Fruit fly (Drosophila melanogaster) whole organism, embryonic: ENCODE data around the gene Ripalpha.
A peak's percentile ranks its signal among the peaks of the same experiment; 100 is the strongest.

Experiments
- CG1233 ChIP-seq: fragments of 200-800 bp; sonication (Bioruptor generic); optimal IDR thresholded peaks from 4 replicates; lab custom pipeline; 2018; ENCODE audit warnings: missing biosample characterization, mild to moderate bottlenecking, missing genetic modification characterization
- CG14860 ChIP-seq: fragments of 200-800 bp; sonication (Bioruptor generic); IDR thresholded peaks from 3 replicates; pipeline ENCODE4 v1.3.6; 2022; ENCODE audit warnings: missing biosample characterization, missing genetic modification characterization; ENCODE audit not compliant: partially characterized antibody
- CG15073 ChIP-seq: fragments of 200-800 bp; sonication (Bioruptor generic); optimal IDR thresholded peaks from 2 replicates; lab custom pipeline; 2016; ENCODE audit warnings: missing biosample characterization, missing genetic modification characterization
- CG16813 ChIP-seq: fragments of 200-800 bp; sonication (Bioruptor generic); IDR thresholded peaks from 3 replicates; pipeline ENCODE4 v1.3.6; 2022; ENCODE audit warnings: missing biosample characterization, missing genetic modification characterization; ENCODE audit not compliant: partially characterized antibody
- CG2116 ChIP-seq: fragments of 200-800 bp; sonication (Bioruptor generic); optimal IDR thresholded peaks from 3 replicates; lab custom pipeline; 2018; ENCODE audit warnings: missing biosample characterization, mild to moderate bottlenecking, missing genetic modification characterization
- CG30431 ChIP-seq: fragments of 200-800 bp; sonication (Bioruptor generic); optimal IDR thresholded peaks from 2 replicates; lab custom pipeline; 2017; ENCODE audit warnings: missing biosample characterization, missing genetic modification characterization
- CG32532 ChIP-seq: fragments of 200-800 bp; sonication (Bioruptor generic); IDR thresholded peaks from 2 replicates; pipeline ENCODE4 v1.3.6; 2022; ENCODE audit warnings: missing biosample characterization, missing genetic modification characterization
- CG34376 ChIP-seq: fragments of 200-800 bp; sonication (Bioruptor generic); optimal IDR thresholded peaks from 2 replicates; lab custom pipeline; 2018; ENCODE audit warnings: missing biosample characterization, mild to moderate bottlenecking, missing genetic modification characterization
- CG34422 ChIP-seq: fragments of 200-800 bp; sonication (Bioruptor generic); IDR thresholded peaks from 3 replicates; pipeline ENCODE4 v1.3.6; 2022; ENCODE audit warnings: missing biosample characterization, missing genetic modification characterization
- CG3995 ChIP-seq: fragments of 200-800 bp; sonication (Bioruptor generic); optimal IDR thresholded peaks from 3 replicates; lab custom pipeline; 2016; ENCODE audit warnings: missing biosample characterization, missing genetic modification characterization
- CG43689 ChIP-seq: fragments of 200-800 bp; sonication (Bioruptor generic); IDR thresholded peaks from 2 replicates; pipeline ENCODE4 v1.3.6; 2022; ENCODE audit warnings: missing biosample characterization, missing genetic modification characterization
- CG6254 ChIP-seq: fragments of 200-800 bp; sonication (Bioruptor generic); optimal IDR thresholded peaks from 3 replicates; lab custom pipeline; 2017; ENCODE audit warnings: mild to moderate bottlenecking, missing biosample characterization, missing genetic modification reagents, missing genetic modification characterization
- CG7271 ChIP-seq: fragments of 200-800 bp; sonication (Bioruptor generic); optimal IDR thresholded peaks from 2 replicates; lab custom pipeline; 2018; ENCODE audit warnings: missing biosample characterization, mild to moderate bottlenecking, missing genetic modification characterization, moderate library complexity
- CG7745 ChIP-seq: fragments of 200-800 bp; sonication (Bioruptor generic); optimal IDR thresholded peaks from 2 replicates; lab custom pipeline; 2018; ENCODE audit warnings: missing biosample characterization, mild to moderate bottlenecking, missing genetic modification characterization, moderate library complexity
- CG8924 ChIP-seq: fragments of 200-800 bp; optimal IDR thresholded peaks from 3 replicates; lab custom pipeline; 2019; ENCODE audit warnings: missing biosample characterization, mild to moderate bottlenecking, missing genetic modification characterization, moderate library complexity
- CTCF ChIP-seq: fragments of 200-800 bp; sonication (Bioruptor generic); optimal IDR thresholded peaks from 2 replicates; lab custom pipeline; 2017; ENCODE audit warnings: missing biosample characterization, mild to moderate bottlenecking, missing genetic modification characterization, moderate library complexity
- Deaf1 ChIP-seq: fragments of 200-800 bp; optimal IDR thresholded peaks from 3 replicates; lab custom pipeline; 2019; ENCODE audit warnings: missing biosample characterization, mild to moderate bottlenecking, missing genetic modification characterization, moderate library complexity
- Dll ChIP-seq: fragments of 200-800 bp; sonication (Bioruptor generic); IDR thresholded peaks from 4 replicates; pipeline ENCODE4 v1.3.6; 2022; ENCODE audit warnings: missing biosample characterization, missing genetic modification characterization; ENCODE audit not compliant: partially characterized antibody
- Dp ChIP-seq: fragments of 200-800 bp; sonication (Bioruptor generic); optimal IDR thresholded peaks from 2 replicates; lab custom pipeline; 2018; ENCODE audit warnings: missing biosample characterization, mild to moderate bottlenecking, missing genetic modification characterization, moderate library complexity
- E2f2 ChIP-seq: fragments of 200-800 bp; sonication (Bioruptor generic); IDR thresholded peaks from 2 replicates; pipeline ENCODE4 v1.3.6; 2022; ENCODE audit warnings: missing biosample characterization, missing genetic modification characterization
- Ets97D ChIP-seq: fragments of 200-800 bp; sonication (Bioruptor generic); optimal IDR thresholded peaks from 3 replicates; lab custom pipeline; 2016; ENCODE audit warnings: missing biosample characterization, missing genetic modification characterization
- Fer1 ChIP-seq: fragments of 200-800 bp; sonication (Bioruptor generic); optimal IDR thresholded peaks from 2 replicates; lab custom pipeline; 2017; ENCODE audit warnings: missing biosample characterization, mild to moderate bottlenecking, missing genetic modification characterization
- H2.0 ChIP-seq: fragments of 200-800 bp; sonication (Bioruptor generic); IDR thresholded peaks from 2 replicates; pipeline ENCODE4 v1.3.6; 2022; ENCODE audit warnings: missing biosample characterization, missing genetic modification characterization
- MBD-R2 ChIP-seq: fragments of 200-800 bp; sonication (Bioruptor generic); IDR thresholded peaks from 2 replicates; pipeline ENCODE4 v1.3.6; 2022; ENCODE audit warnings: missing biosample characterization, missing genetic modification characterization
- Med ChIP-seq: fragments of 200-800 bp; sonication (Bioruptor generic); peaks from one replicate; lab custom pipeline; 2016; ENCODE audit warnings: missing biosample characterization, missing genetic modification characterization, mild to moderate bottlenecking, inconsistent platforms, moderate library complexity
- NC2α ChIP-seq: fragments of 200-800 bp; sonication (Bioruptor generic); optimal IDR thresholded peaks from 2 replicates; lab custom pipeline; 2016; ENCODE audit warnings: missing biosample characterization, missing genetic modification characterization
- Neu2 ChIP-seq: fragments of 200-800 bp; sonication (Bioruptor generic); optimal IDR thresholded peaks from 3 replicates; lab custom pipeline; 2016; ENCODE audit warnings: missing biosample characterization, missing genetic modification characterization, borderline replicate concordance
- Nf-YB ChIP-seq: fragments of 200-800 bp; sonication (Bioruptor generic); optimal IDR thresholded peaks from 3 replicates; lab custom pipeline; 2019; ENCODE audit warnings: missing biosample characterization, mild to moderate bottlenecking, missing genetic modification characterization, moderate library complexity
- Opbp ChIP-seq: fragments of 200-800 bp; sonication (Bioruptor generic); IDR thresholded peaks from 3 replicates; pipeline ENCODE4 v1.3.6; 2022; ENCODE audit warnings: missing biosample characterization, missing genetic modification characterization; ENCODE audit not compliant: partially characterized antibody
- Sry-δ ChIP-seq: fragments of 200-800 bp; sonication (Bioruptor generic); optimal IDR thresholded peaks from 2 replicates; lab custom pipeline; 2016; ENCODE audit warnings: missing biosample characterization, missing genetic modification characterization
- amos ChIP-seq: fragments of 200-800 bp; sonication (Bioruptor generic); IDR thresholded peaks from 2 replicates; pipeline ENCODE4 v1.3.6; 2022; ENCODE audit warnings: missing biosample characterization, missing genetic modification characterization; ENCODE audit not compliant: partially characterized antibody
- bcd ChIP-seq: fragments of 200-800 bp; sonication (Bioruptor generic); optimal IDR thresholded peaks from 2 replicates; lab custom pipeline; 2017; ENCODE audit warnings: missing biosample characterization, mild to moderate bottlenecking, missing genetic modification characterization
- cg ChIP-seq: fragments of 200-800 bp; sonication (Bioruptor generic); optimal IDR thresholded peaks from 3 replicates; lab custom pipeline; 2019; ENCODE audit warnings: missing biosample characterization, mild to moderate bottlenecking, missing genetic modification characterization, moderate library complexity
- chinmo ChIP-seq: fragments of 200-800 bp; sonication (Bioruptor generic); IDR thresholded peaks from 4 replicates; pipeline ENCODE4 v1.3.6; 2022; ENCODE audit warnings: missing biosample characterization, missing genetic modification characterization; ENCODE audit not compliant: partially characterized antibody
- chn ChIP-seq: fragments of 200-800 bp; sonication (Bioruptor generic); optimal IDR thresholded peaks from 2 replicates; lab custom pipeline; 2016; ENCODE audit warnings: missing biosample characterization, missing genetic modification characterization
- ci ChIP-seq: fragments of 200-800 bp; sonication (Bioruptor generic); IDR thresholded peaks from 3 replicates; pipeline ENCODE4 v1.3.6; 2022; ENCODE audit warnings: missing biosample characterization, missing genetic modification characterization
- en ChIP-seq: fragments of 200-800 bp; sonication (Bioruptor generic); optimal IDR thresholded peaks from 2 replicates; lab custom pipeline; 2016; ENCODE audit warnings: missing biosample characterization, missing genetic modification characterization
- grau ChIP-seq: fragments of 200-800 bp; optimal IDR thresholded peaks from 3 replicates; lab custom pipeline; 2019; ENCODE audit warnings: missing biosample characterization, mild to moderate bottlenecking, missing genetic modification characterization, moderate library complexity
- hth ChIP-seq: fragments of >200 bp; optimal IDR thresholded peaks from 2 replicates; lab custom pipeline; 2017; ENCODE audit warnings: inconsistent platforms
- inv ChIP-seq: fragments of 200-800 bp; sonication (Bioruptor generic); IDR thresholded peaks from 2 replicates; pipeline ENCODE4 v1.3.6; 2022; ENCODE audit warnings: missing biosample characterization, missing genetic modification characterization; ENCODE audit not compliant: partially characterized antibody
- lbe ChIP-seq: fragments of 200-800 bp; sonication (Bioruptor generic); optimal IDR thresholded peaks from 2 replicates; lab custom pipeline; 2016; ENCODE audit warnings: missing biosample characterization, mild to moderate bottlenecking, missing genetic modification characterization
- lov ChIP-seq, 2 experiments: fragments of 200-800 bp in 1 of 2; fragments of >200 bp in 1 of 2; sonication (Bioruptor generic) in 1 of 2; IDR thresholded peaks in 1 of 2; optimal IDR thresholded peaks in 1 of 2; 2 replicates in 1 of 2; 3 replicates in 1 of 2; pipeline versions ENCODE4 v1.3.6 to Lab custom; 2017 to 2022; ENCODE audit warnings: missing biosample characterization in 1 of 2, missing genetic modification characterization in 1 of 2
- mld ChIP-seq: fragments of 200-800 bp; sonication (Bioruptor generic); IDR thresholded peaks from 3 replicates; pipeline ENCODE4 v1.3.6; 2022; ENCODE audit warnings: missing biosample characterization, missing genetic modification characterization; ENCODE audit not compliant: partially characterized antibody
- p53 ChIP-seq: fragments of 200-800 bp; sonication (Bioruptor generic); optimal IDR thresholded peaks from 2 replicates; lab custom pipeline; 2016; ENCODE audit warnings: missing biosample characterization, missing genetic modification characterization
- ro ChIP-seq: fragments of 200-800 bp; sonication (Bioruptor generic); IDR thresholded peaks from 2 replicates; pipeline ENCODE4 v1.3.6; 2022; ENCODE audit warnings: missing biosample characterization, missing genetic modification characterization
- sens ChIP-seq: fragments of 200-800 bp; sonication (Bioruptor generic); peaks from one replicate; lab custom pipeline; 2016; ENCODE audit warnings: missing biosample characterization, missing genetic modification characterization
- sob ChIP-seq: fragments of 200-800 bp; sonication (Bioruptor generic); IDR thresholded peaks from 2 replicates; pipeline ENCODE4 v1.3.6; 2022; ENCODE audit warnings: missing biosample characterization, missing genetic modification characterization
- sqz ChIP-seq: fragments of 200-800 bp; sonication (Bioruptor generic); optimal IDR thresholded peaks from 3 replicates; lab custom pipeline; 2018; ENCODE audit warnings: missing biosample characterization, mild to moderate bottlenecking, missing genetic modification characterization
- tin ChIP-seq: fragments of 200-800 bp; sonication (Bioruptor generic); optimal IDR thresholded peaks from 3 replicates; lab custom pipeline; 2016; ENCODE audit warnings: missing biosample characterization, missing genetic modification characterization

Ripalpha gene

dm6 chr2L:10203933-10204509, 3.2 kb upstream of the Ripalpha start, which contains the start of gene CG34159 (continued):
- TF ChIP-seq CG1233, result no peak
- peak; percentile 64 for TF ChIP-seq Dp (GFP tag; lab: Kevin White, UChicago)
- peak; percentile 68 for TF ChIP-seq E2f2 (GFP tag; lab: Robert Waterston, UW)
- peak; percentile 21; the same call in 1 of the 4 replicates for TF ChIP-seq Dll (GFP tag; lab: Robert Waterston, UW)
- TF ChIP-seq hth (lab: Kevin White, UChicago), result no peak
- TF ChIP-seq en (GFP tag; lab: Kevin White, UChicago), result no peak
- TF ChIP-seq CG34422 (GFP tag; lab: Robert Waterston, UW), result peak; percentile 56; the same call in 1 of the 3 replicates
- peak; percentile 38 for TF ChIP-seq Fer1 (GFP tag; lab: Kevin White, UChicago)
- peak; percentile 40 for TF ChIP-seq CG3995 (GFP tag; lab: Kevin White, UChicago)
- TF ChIP-seq H2.0 (GFP tag; lab: Robert Waterston, UW), result no peak
- peak; percentile 18 for TF ChIP-seq CG2116 (GFP tag; lab: Kevin White, UChicago)
- no peak for TF ChIP-seq p53 (GFP tag; lab: Kevin White, UChicago)
- TF ChIP-seq CG8924 (tag; lab: Kevin White, UChicago), result peak; percentile 33
- peak; percentile 81 for TF ChIP-seq cg (GFP tag; lab: Kevin White, UChicago)
- TF ChIP-seq inv, result no peak
- peak; percentile 43 for TF ChIP-seq lbe
- peak; percentile 29 for TF ChIP-seq grau (tag; lab: Kevin White, UChicago)
- TF ChIP-seq Ets97D, result peak; percentile 7
- TF ChIP-seq MBD-R2 (GFP tag; lab: Robert Waterston, UW), result peak; percentile 46; the same call in 1 of the 2 replicates
- TF ChIP-seq, all 482 proteins: peak for 32

- TF ChIP-seq CG7745 (tag; lab: Kevin White, UChicago), result no peak
- no peak for TF ChIP-seq chn (GFP tag; lab: Kevin White, UChicago)
- no peak for TF ChIP-seq Nf-YB
- TF ChIP-seq Deaf1 (tag; lab: Kevin White, UChicago), result no peak
- no peak for TF ChIP-seq CG7271 (tag; lab: Kevin White, UChicago)
- TF ChIP-seq ro (GFP tag; lab: Robert Waterston, UW), result no peak
- TF ChIP-seq CG34422 (GFP tag; lab: Robert Waterston, UW), result no peak
- peak; percentile 13; the same call in 1 of the 3 replicates for TF ChIP-seq ci (GFP tag; lab: Robert Waterston, UW)
- TF ChIP-seq CG30431 (GFP tag; lab: Kevin White, UChicago), result no peak
- TF ChIP-seq sqz (GFP tag; lab: Kevin White, UChicago), result no peak
- TF ChIP-seq sens, result no peak
- 0 out of 2 replicates have a peak, but pooled peaks have one; percentile 44 for TF ChIP-seq sob
- TF ChIP-seq CG3995 (GFP tag; lab: Kevin White, UChicago), result no peak
- TF ChIP-seq amos (GFP tag; lab: Robert Waterston, UW), result no peak
- 0 out of 3 replicates have a peak, but pooled peaks have one; percentile 9 for TF ChIP-seq CG16813 (GFP tag; lab: Robert Waterston, UW)
- no peak for TF ChIP-seq CG6254 (GFP tag; lab: Kevin White, UChicago)
- TF ChIP-seq Neu2, result no peak
- TF ChIP-seq CG14860 (GFP tag; lab: Robert Waterston, UW), result no peak
- TF ChIP-seq CG34376 (GFP tag; lab: Kevin White, UChicago), result no peak
- TF ChIP-seq Sry-δ (GFP tag; lab: Kevin White, UChicago), result no peak
- TF ChIP-seq NC2α, result no peak
- TF ChIP-seq bcd (GFP tag; lab: Kevin White, UChicago), result no peak
- peak; percentile 62 for TF ChIP-seq Med
- TF ChIP-seq tin (GFP tag; lab: Kevin White, UChicago), result no peak
- no peak for TF ChIP-seq mld (GFP tag; lab: Robert Waterston, UW)
- TF ChIP-seq CG15073 (GFP tag; lab: Kevin White, UChicago), result no peak
- no peak for TF ChIP-seq CTCF
- no peak for TF ChIP-seq CG43689
- TF ChIP-seq lov (optimal IDR thresholded peaks at IDR 0.05; lab: Kevin White, UChicago), result no peak
- 0 out of 3 replicates have a peak, but pooled peaks have one; percentile 23 for TF ChIP-seq lov (GFP tag; IDR thresholded peaks at IDR 0.05; lab: Robert Waterston, UW)
- no peak for TF ChIP-seq chinmo (GFP tag; lab: Robert Waterston, UW)
- TF ChIP-seq Opbp (GFP tag; lab: Robert Waterston, UW), result no peak
- TF ChIP-seq CG32532 (GFP tag; lab: Robert Waterston, UW), result no peak
These were observed 969 bp upstream of the Ripalpha start for dm6 chr2L:10201743-10202142.
